Fruit fly (Drosophila melanogaster) whole organism, embryonic: Measurements from ENCODE around the gene cerv.

Source experiments
- Ada2b ChIP-seq: fragments of 200-800 bp; sonication (Bioruptor generic); IDR thresholded peaks from 2 replicates; pipeline ENCODE4 v1.3.6; 2022; ENCODE audit warnings: missing biosample characterization, missing genetic modification characterization
- CG10267 ChIP-seq: fragments of 200-800 bp; sonication (Bioruptor generic); optimal IDR thresholded peaks from 2 replicates; lab custom pipeline; 2018; ENCODE audit warnings: missing biosample characterization, mild to moderate bottlenecking, missing genetic modification characterization, moderate library complexity
- CG10543 ChIP-seq: fragments of 200-800 bp; sonication (Bioruptor generic); optimal IDR thresholded peaks from 3 replicates; lab custom pipeline; 2017; ENCODE audit warnings: missing biosample characterization, mild to moderate bottlenecking, missing genetic modification characterization, moderate library complexity
- CG10654 ChIP-seq: fragments of 200-800 bp; sonication (Bioruptor generic); optimal IDR thresholded peaks from 2 replicates; lab custom pipeline; 2016; ENCODE audit warnings: missing biosample characterization, missing genetic modification characterization
- CG15514 ChIP-seq: fragments of 200-800 bp; sonication (Bioruptor generic); optimal IDR thresholded peaks from 3 replicates; lab custom pipeline; 2017; ENCODE audit warnings: missing biosample characterization, missing genetic modification characterization, mild to moderate bottlenecking, moderate library complexity, missing genetic modification reagents
- CG1832 ChIP-seq: fragments of 200-800 bp; sonication (Bioruptor generic); optimal IDR thresholded peaks from 2 replicates; lab custom pipeline; 2017; ENCODE audit warnings: missing biosample characterization, mild to moderate bottlenecking, missing genetic modification characterization, inconsistent platforms
- CG18764 ChIP-seq: fragments of 200-800 bp; sonication (Bioruptor generic); optimal IDR thresholded peaks from 3 replicates; lab custom pipeline; 2016; ENCODE audit warnings: missing biosample characterization, missing genetic modification characterization
- CG30403 ChIP-seq: fragments of 200-800 bp; sonication (Bioruptor generic); optimal IDR thresholded peaks from 3 replicates; lab custom pipeline; 2016; ENCODE audit warnings: missing biosample characterization, missing genetic modification characterization
- CG30431 ChIP-seq: fragments of 200-800 bp; sonication (Bioruptor generic); optimal IDR thresholded peaks from 2 replicates; lab custom pipeline; 2017; ENCODE audit warnings: missing biosample characterization, missing genetic modification characterization
- CG34224 ChIP-seq: fragments of 200-800 bp; sonication (Bioruptor generic); IDR thresholded peaks from 3 replicates; pipeline ENCODE4 v1.3.6; 2022; ENCODE audit warnings: missing biosample characterization, missing genetic modification characterization; ENCODE audit not compliant: partially characterized antibody
- CG6683 ChIP-seq: fragments of 200-800 bp; sonication (Bioruptor generic); optimal IDR thresholded peaks from 2 replicates; lab custom pipeline; 2017; ENCODE audit warnings: missing biosample characterization, mild to moderate bottlenecking, missing genetic modification characterization, missing genetic modification reagents
- CG6813 ChIP-seq: fragments of 200-800 bp; sonication (Bioruptor generic); optimal IDR thresholded peaks from 2 replicates; lab custom pipeline; 2017; ENCODE audit warnings: missing biosample characterization, missing genetic modification characterization, mild to moderate bottlenecking, moderate library complexity, missing genetic modification reagents
- CG6854 ChIP-seq: fragments of 200-800 bp; sonication (Bioruptor generic); optimal IDR thresholded peaks from 3 replicates; lab custom pipeline; 2017; ENCODE audit warnings: missing biosample characterization, mild to moderate bottlenecking, missing genetic modification characterization
- CG9727 ChIP-seq: fragments of 200-800 bp; sonication (Bioruptor generic); optimal IDR thresholded peaks from 3 replicates; lab custom pipeline; 2017; ENCODE audit warnings: missing biosample characterization, mild to moderate bottlenecking, missing genetic modification characterization
- CG9876 ChIP-seq: fragments of 200-800 bp; sonication (Bioruptor generic); optimal IDR thresholded peaks from 2 replicates; lab custom pipeline; 2016; ENCODE audit warnings: missing biosample characterization, missing genetic modification characterization
- CkIIα-i1 ChIP-seq: fragments of 200-800 bp; sonication (Bioruptor generic); IDR thresholded peaks from 2 replicates; pipeline ENCODE4 v1.3.6; 2022; ENCODE audit warnings: missing biosample characterization, missing genetic modification characterization
- Dfd ChIP-seq, 2 experiments: fragments of >200 bp; optimal IDR thresholded peaks; 2 replicates each; lab custom pipeline; 2017; ENCODE audit warnings: missing biosample characterization in 2 of 2, missing genetic modification characterization in 2 of 2
- Jarid2 ChIP-seq: fragments of 200-800 bp; sonication (Bioruptor generic); optimal IDR thresholded peaks from 3 replicates; lab custom pipeline; 2017; ENCODE audit warnings: mild to moderate bottlenecking, missing biosample characterization, missing genetic modification reagents, missing genetic modification characterization
- Lpt ChIP-seq: fragments of >200 bp; optimal IDR thresholded peaks from 2 replicates; lab custom pipeline; 2018; ENCODE audit warnings: missing biosample characterization, missing genetic modification characterization
- MTF-1 ChIP-seq: fragments of 200-800 bp; sonication (Bioruptor generic); optimal IDR thresholded peaks from 2 replicates; lab custom pipeline; 2018; ENCODE audit warnings: missing biosample characterization, mild to moderate bottlenecking, missing genetic modification characterization, borderline replicate concordance
- Mrtf ChIP-seq: fragments of 200-800 bp; sonication (Bioruptor generic); IDR thresholded peaks from 3 replicates; pipeline ENCODE4 v1.3.6; 2022; ENCODE audit warnings: missing biosample characterization, missing genetic modification characterization
- Opbp ChIP-seq: fragments of 200-800 bp; sonication (Bioruptor generic); IDR thresholded peaks from 3 replicates; pipeline ENCODE4 v1.3.6; 2022; ENCODE audit warnings: missing biosample characterization, missing genetic modification characterization; ENCODE audit not compliant: partially characterized antibody
- Rx ChIP-seq: fragments of 200-800 bp; sonication (Bioruptor generic); IDR thresholded peaks from 2 replicates; pipeline ENCODE4 v1.3.6; 2022; ENCODE audit warnings: missing biosample characterization, missing genetic modification characterization
- Six4 ChIP-seq: fragments of 200-800 bp; sonication (Bioruptor generic); optimal IDR thresholded peaks from 2 replicates; lab custom pipeline; 2016; ENCODE audit warnings: missing biosample characterization, missing genetic modification characterization
- Ssrp ChIP-seq: fragments of 200-800 bp; sonication (Bioruptor generic); optimal IDR thresholded peaks from 2 replicates; lab custom pipeline; 2018; ENCODE audit warnings: missing biosample characterization, mild to moderate bottlenecking, missing genetic modification characterization, moderate library complexity
- bbx ChIP-seq: fragments of 200-800 bp; sonication (Bioruptor generic); IDR thresholded peaks from 2 replicates; pipeline ENCODE4 v1.3.6; 2022; ENCODE audit warnings: missing biosample characterization, missing genetic modification characterization; ENCODE audit not compliant: partially characterized antibody
- chn ChIP-seq: fragments of 200-800 bp; sonication (Bioruptor generic); optimal IDR thresholded peaks from 2 replicates; lab custom pipeline; 2016; ENCODE audit warnings: missing biosample characterization, missing genetic modification characterization
- ci ChIP-seq: fragments of 200-800 bp; sonication (Bioruptor generic); IDR thresholded peaks from 3 replicates; pipeline ENCODE4 v1.3.6; 2022; ENCODE audit warnings: missing biosample characterization, missing genetic modification characterization
- corto ChIP-seq: fragments of 200-800 bp; sonication (Bioruptor generic); optimal IDR thresholded peaks from 2 replicates; lab custom pipeline; 2016; ENCODE audit warnings: missing biosample characterization, mild to moderate bottlenecking, missing genetic modification characterization, moderate library complexity
- dan ChIP-seq: fragments of 200-800 bp; sonication (Bioruptor generic); IDR thresholded peaks from 2 replicates; pipeline ENCODE4 v1.3.6; 2022; ENCODE audit warnings: missing biosample characterization, missing genetic modification characterization
- dysf ChIP-seq: fragments of 200-800 bp; sonication (Bioruptor generic); IDR thresholded peaks from 3 replicates; pipeline ENCODE4 v1.3.6; 2022; ENCODE audit warnings: missing biosample characterization, missing genetic modification characterization
- fu2 ChIP-seq: fragments of 200-800 bp; sonication (Bioruptor generic); optimal IDR thresholded peaks from 2 replicates; lab custom pipeline; 2016; ENCODE audit warnings: missing biosample characterization, missing genetic modification characterization
- gsb ChIP-seq: fragments of 200-800 bp; sonication (Bioruptor generic); IDR thresholded peaks from 2 replicates; pipeline ENCODE4 v1.3.6; 2022; ENCODE audit warnings: missing biosample characterization, missing genetic modification characterization
- kay ChIP-seq: fragments of 200-800 bp; sonication (Bioruptor generic); optimal IDR thresholded peaks from 2 replicates; lab custom pipeline; 2016; ENCODE audit warnings: missing biosample characterization, missing genetic modification characterization
- kni ChIP-seq: fragments of 200-800 bp; sonication (Bioruptor generic); optimal IDR thresholded peaks from 3 replicates; lab custom pipeline; 2017; ENCODE audit warnings: mild to moderate bottlenecking, missing biosample characterization, missing genetic modification reagents, missing genetic modification characterization
- lab ChIP-seq: fragments of 200-800 bp; sonication (Bioruptor generic); optimal IDR thresholded peaks from 3 replicates; lab custom pipeline; 2017; ENCODE audit warnings: missing biosample characterization, missing genetic modification characterization, mild to moderate bottlenecking, moderate library complexity, missing genetic modification reagents
- odd ChIP-seq: fragments of 200-800 bp; sonication (Bioruptor generic); optimal IDR thresholded peaks from 2 replicates; lab custom pipeline; 2017; ENCODE audit warnings: missing biosample characterization, mild to moderate bottlenecking, missing genetic modification characterization
- p53 ChIP-seq: fragments of 200-800 bp; sonication (Bioruptor generic); optimal IDR thresholded peaks from 2 replicates; lab custom pipeline; 2016; ENCODE audit warnings: missing biosample characterization, missing genetic modification characterization
- pan ChIP-seq, 4 experiments: fragments of >200 bp in 3 of 4; fragments of 200-800 bp in 1 of 4; sonication (Bioruptor generic) in 1 of 4; optimal IDR thresholded peaks in 3 of 4; IDR thresholded peaks in 1 of 4; 2 replicates each; pipeline versions ENCODE4 v1.3.6 to Lab custom; 2017 to 2022; ENCODE audit warnings: missing biosample characterization in 2 of 4, missing genetic modification characterization in 2 of 4, mixed read lengths in 1 of 4
- pfk ChIP-seq: fragments of 200-800 bp; sonication (Bioruptor generic); optimal IDR thresholded peaks from 2 replicates; lab custom pipeline; 2018; ENCODE audit warnings: missing biosample characterization, mild to moderate bottlenecking, missing genetic modification characterization, moderate library complexity
- pzg ChIP-seq: fragments of 200-800 bp; sonication (Bioruptor generic); optimal IDR thresholded peaks from 3 replicates; lab custom pipeline; 2018; ENCODE audit warnings: missing biosample characterization, mild to moderate bottlenecking, missing genetic modification characterization, moderate library complexity
- run ChIP-seq: fragments of 200-800 bp; sonication (Bioruptor generic); optimal IDR thresholded peaks from 3 replicates; lab custom pipeline; 2018; ENCODE audit warnings: missing biosample characterization, mild to moderate bottlenecking, missing genetic modification characterization
- schlank ChIP-seq: fragments of 200-800 bp; sonication (Bioruptor generic); optimal IDR thresholded peaks from 2 replicates; lab custom pipeline; 2018; ENCODE audit warnings: missing biosample characterization, mild to moderate bottlenecking, missing genetic modification characterization
- sens ChIP-seq: fragments of 200-800 bp; sonication (Bioruptor generic); peaks from one replicate; lab custom pipeline; 2016; ENCODE audit warnings: missing biosample characterization, missing genetic modification characterization
- seq ChIP-seq: fragments of 200-800 bp; sonication (Bioruptor generic); IDR thresholded peaks from 2 replicates; pipeline ENCODE4 v1.3.6; 2022; ENCODE audit warnings: missing biosample characterization, missing genetic modification characterization
- slp2 ChIP-seq: fragments of 200-800 bp; sonication (Bioruptor generic); optimal IDR thresholded peaks from 2 replicates; lab custom pipeline; 2016; ENCODE audit warnings: missing biosample characterization, missing genetic modification characterization
- tio ChIP-seq: fragments of 200-800 bp; sonication (Bioruptor generic); optimal IDR thresholded peaks from 2 replicates; lab custom pipeline; 2017; ENCODE audit warnings: missing biosample characterization, missing genetic modification characterization, inconsistent platforms
- vfl ChIP-seq: fragments of 200-800 bp; sonication (Bioruptor generic); optimal IDR thresholded peaks from 2 replicates; lab custom pipeline; 2016; ENCODE audit warnings: missing biosample characterization, missing genetic modification characterization
- wdn ChIP-seq: fragments of 200-800 bp; sonication (Bioruptor generic); IDR thresholded peaks from 2 replicates; pipeline ENCODE4 v1.3.6; 2022; ENCODE audit warnings: missing biosample characterization, missing genetic modification characterization
- zen ChIP-seq: fragments of 200-800 bp; sonication (Bioruptor generic); optimal IDR thresholded peaks from 3 replicates; lab custom pipeline; 2018; ENCODE audit warnings: missing biosample characterization, mild to moderate bottlenecking, missing genetic modification characterization, moderate library complexity

cerv gene

DNA sequence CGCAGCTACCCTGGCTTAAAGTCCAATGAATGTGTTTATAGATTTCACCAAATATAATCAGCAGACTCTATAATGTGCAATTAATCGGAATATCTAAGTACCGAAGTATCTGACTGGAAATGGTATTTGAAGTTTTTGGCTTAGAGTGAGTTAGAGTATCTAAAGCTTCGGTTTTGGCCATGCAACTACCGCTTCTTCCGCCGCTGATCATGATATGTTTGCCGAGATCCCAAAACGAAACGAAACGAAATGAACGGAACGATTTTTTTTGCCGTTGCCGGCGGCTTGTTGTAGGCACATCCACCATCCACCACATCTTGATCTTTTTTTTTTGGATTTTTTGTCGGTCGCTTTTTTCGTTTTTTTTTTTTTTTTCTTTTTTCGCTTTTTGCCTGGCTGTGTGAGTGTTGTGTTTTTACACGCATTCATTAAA, 45.0 kb upstream of the cerv start (continued):
- TF ChIP-seq Dfd (GFP tag; optimal IDR thresholded peaks at IDR 0.05; lab: Kevin White, UChicago) (no peak), pan (optimal IDR thresholded peaks at IDR 0.05; lab: Kevin White, UChicago) (no peak), pan (GFP tag; optimal IDR thresholded peaks at IDR 0.05 in 1 of 2, IDR thresholded peaks at IDR 0.05 in 1 of 2) (peak in 1 of 2 experiments; percentile 90), CG6813 (peak; percentile 31), tio (GFP tag; lab: Kevin White, UChicago) (peak; percentile 40), slp2 (GFP tag; lab: Kevin White, UChicago) (peak; percentile 66), run (tag; lab: Kevin White, UChicago) (peak; percentile 22), vfl (no peak), pfk (GFP tag; lab: Kevin White, UChicago) (peak; percentile 41), kni (GFP tag; lab: Kevin White, UChicago) (no peak), Opbp (GFP tag; lab: Robert Waterston, UW) (no peak), CG30431 (no peak), Jarid2 (peak; percentile 37), sens (GFP tag; lab: Kevin White, UChicago) (peak; percentile 90), CG6854 (no peak), gsb (GFP tag; lab: Robert Waterston, UW) (peak; percentile 79), CG18764 (GFP tag; lab: Kevin White, UChicago) (peak; percentile 66), CG10654 (GFP tag; lab: Kevin White, UChicago) (peak; percentile 56), CG10543 (no peak), CG30403 (GFP tag; lab: Kevin White, UChicago) (peak; percentile 78), CG1832 (GFP tag; lab: Kevin White, UChicago) (no peak), schlank (tag; lab: Kevin White, UChicago) (peak; percentile 49), chn (peak; percentile 18), Mrtf (peak; percentile 85), CG9727 (GFP tag; lab: Kevin White, UChicago) (peak; percentile 51), p53 (GFP tag; lab: Kevin White, UChicago) (peak; percentile 53), CG9876 (GFP tag; lab: Kevin White, UChicago) (peak; percentile 49), kay (GFP tag; lab: Kevin White, UChicago) (peak; percentile 50), CG10267 (tag; lab: Kevin White, UChicago) (peak; percentile 52), pzg (GFP tag; lab: Kevin White, UChicago) (no peak), ci (GFP tag; lab: Robert Waterston, UW) (peak; percentile 94), fu2 (peak; percentile 73), wdn (GFP tag; lab: Robert Waterston, UW) (peak; percentile 68), dysf (peak; percentile 93), CG15514 (GFP tag; lab: Kevin White, UChicago) (peak; percentile 54), zen (tag; lab: Kevin White, UChicago) (peak; percentile 13), odd (GFP tag; lab: Kevin White, UChicago) (peak; percentile 47), corto (peak; percentile 54), Ada2b (GFP tag; lab: Robert Waterston, UW) (peak; percentile 91), CkIIα-i1 (GFP tag; lab: Robert Waterston, UW) (peak; percentile 31), Lpt (GFP tag; lab: Kevin White, UChicago) (no peak), MTF-1 (GFP tag; lab: Kevin White, UChicago) (peak; percentile 12), CG6683 (GFP tag; lab: Kevin White, UChicago) (peak; percentile 40), dan (GFP tag; lab: Robert Waterston, UW) (no peak), bbx (GFP tag; lab: Robert Waterston, UW) (no peak), lab (GFP tag; lab: Kevin White, UChicago) (peak; percentile 87), Six4 (GFP tag; lab: Kevin White, UChicago) (peak; percentile 57), Ssrp (tag; lab: Kevin White, UChicago) (peak; percentile 64), Rx (GFP tag; lab: Robert Waterston, UW) (peak; percentile 77), seq (GFP tag; lab: Robert Waterston, UW) (peak; percentile 83), CG34224 (GFP tag; lab: Robert Waterston, UW) (no peak)
